Worm (Caenorhabditis elegans): ENCODE data around the gene K06H6.4.

ce11 chrV:534176-534575 is 44.9 kb upstream of the K06H6.4 start, which contains the start of gene nhr-132:
- TF ChIP-seq pha-4 (tag; optimal IDR thresholded peaks at IDR 0.05) (no peak), ama-1 (optimal IDR thresholded peaks at IDR 0.05) (no peak), pros-1 (tag; optimal IDR thresholded peaks at IDR 0.05) (no peak), ceh-30 (tag; optimal IDR thresholded peaks at IDR 0.05) (no peak), dve-1 (tag; optimal IDR thresholded peaks at IDR 0.05) (no peak), hlh-13 (GFP tag; optimal IDR thresholded peaks at IDR 0.05) (no peak), fkh-10 (GFP tag; optimal IDR thresholded peaks at IDR 0.05) (no peak), syd-9 (tag; optimal IDR thresholded peaks at IDR 0.05) (no peak)

Measured in whole organism, late embryonic.